Fruit fly (Drosophila melanogaster) whole organism, prepupa: ENCODE results near the gene CG14182.

ENCODE experiments used
- CG6854 ChIP-seq: fragments of 200-800 bp; sonication (Bioruptor generic); optimal IDR thresholded peaks from 2 replicates; lab custom pipeline; 2017; ENCODE audit warnings: missing biosample characterization, mild to moderate bottlenecking, missing genetic modification characterization
- Eip78C ChIP-seq: fragments of 200-800 bp; sonication (Bioruptor generic); peaks from one replicate; lab custom pipeline; 2016; ENCODE audit warnings: missing biosample characterization, missing genetic modification characterization
- Ets96B ChIP-seq: fragments of 200-800 bp; optimal IDR thresholded peaks from 2 replicates; lab custom pipeline; 2019; ENCODE audit warnings: missing biosample characterization, mild to moderate bottlenecking, missing genetic modification characterization, moderate library complexity
- Gug ChIP-seq: fragments of 200-800 bp; sonication (Bioruptor generic); IDR thresholded peaks from 2 replicates; pipeline ENCODE4 v1.3.6; 2022; ENCODE audit warnings: missing biosample characterization, missing genetic modification characterization
- Hr39 ChIP-seq: fragments of 200-800 bp; sonication (Bioruptor generic); optimal IDR thresholded peaks from 2 replicates; lab custom pipeline; 2016; ENCODE audit warnings: missing biosample characterization, missing genetic modification characterization
- Smox ChIP-seq: fragments of 200-800 bp; sonication (Bioruptor generic); optimal IDR thresholded peaks from 3 replicates; lab custom pipeline; 2016; ENCODE audit warnings: missing biosample characterization, missing genetic modification characterization
- dac ChIP-seq: fragments of 200-800 bp; sonication (Bioruptor generic); optimal IDR thresholded peaks from 2 replicates; lab custom pipeline; 2017; ENCODE audit warnings: missing biosample characterization, mild to moderate bottlenecking, missing genetic modification characterization
- fd85E ChIP-seq: fragments of 200-800 bp; sonication (Bioruptor generic); optimal IDR thresholded peaks from 3 replicates; lab custom pipeline; 2016; ENCODE audit warnings: missing biosample characterization, missing genetic modification characterization
- ss ChIP-seq, 2 experiments: fragments of 200-800 bp; sonication (Bioruptor generic); optimal IDR thresholded peaks; 2 replicates in 1 of 2; 3 replicates in 1 of 2; lab custom pipeline; 2017 to 2018; ENCODE audit warnings: mild to moderate bottlenecking in 2 of 2, missing biosample characterization in 2 of 2, missing genetic modification characterization in 2 of 2, moderate library complexity in 1 of 2
- vri ChIP-seq: fragments of 200-800 bp; sonication (Bioruptor generic); optimal IDR thresholded peaks from 3 replicates; lab custom pipeline; 2016; ENCODE audit warnings: missing biosample characterization, mild to moderate bottlenecking, missing genetic modification characterization

DNA sequence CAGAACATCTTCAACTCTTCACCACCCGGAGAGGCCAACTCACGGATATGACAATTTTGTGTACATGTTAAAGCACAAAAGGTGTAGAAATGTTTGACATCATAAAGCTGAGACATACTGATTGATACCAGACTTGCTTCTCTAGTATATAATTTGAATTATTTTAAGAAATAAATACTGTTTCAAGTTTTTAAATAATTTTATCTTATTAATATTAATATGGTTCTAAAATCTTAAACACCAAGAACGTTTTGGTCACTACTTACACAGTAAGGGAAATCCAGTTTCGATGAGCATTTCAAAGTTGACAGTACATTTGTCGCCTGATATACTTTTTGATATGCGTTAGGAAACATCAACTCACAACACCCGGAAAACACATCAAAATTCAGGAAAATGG, 6.2 kb upstream of the CG14182 start, which contains the start of the genes hale and schuy:
- TF ChIP-seq Gug = no peak
- no peak for TF ChIP-seq Eip78C (GFP tag; lab: Kevin White, UChicago)
- TF ChIP-seq Smox (GFP tag; lab: Kevin White, UChicago) = no peak
- TF ChIP-seq Ets96B (tag; lab: Kevin White, UChicago) = no peak
- TF ChIP-seq vri (GFP tag; lab: Kevin White, UChicago) = no peak
- TF ChIP-seq dac (GFP tag; lab: Kevin White, UChicago) = no peak
- no peak for TF ChIP-seq Hr39 (GFP tag; lab: Kevin White, UChicago)
- TF ChIP-seq fd85E = no peak
- TF ChIP-seq ss (GFP tag; optimal IDR thresholded peaks at IDR 0.05; lab: Kevin White, UChicago) = no peak
- no peak for TF ChIP-seq CG6854 (GFP tag; lab: Kevin White, UChicago)
